Fruit fly (Drosophila melanogaster): ENCODE results near the gene CG4080.
A peak's percentile ranks its signal among the peaks of the same experiment; 100 is the strongest.

CG4080 gene

DNA sequence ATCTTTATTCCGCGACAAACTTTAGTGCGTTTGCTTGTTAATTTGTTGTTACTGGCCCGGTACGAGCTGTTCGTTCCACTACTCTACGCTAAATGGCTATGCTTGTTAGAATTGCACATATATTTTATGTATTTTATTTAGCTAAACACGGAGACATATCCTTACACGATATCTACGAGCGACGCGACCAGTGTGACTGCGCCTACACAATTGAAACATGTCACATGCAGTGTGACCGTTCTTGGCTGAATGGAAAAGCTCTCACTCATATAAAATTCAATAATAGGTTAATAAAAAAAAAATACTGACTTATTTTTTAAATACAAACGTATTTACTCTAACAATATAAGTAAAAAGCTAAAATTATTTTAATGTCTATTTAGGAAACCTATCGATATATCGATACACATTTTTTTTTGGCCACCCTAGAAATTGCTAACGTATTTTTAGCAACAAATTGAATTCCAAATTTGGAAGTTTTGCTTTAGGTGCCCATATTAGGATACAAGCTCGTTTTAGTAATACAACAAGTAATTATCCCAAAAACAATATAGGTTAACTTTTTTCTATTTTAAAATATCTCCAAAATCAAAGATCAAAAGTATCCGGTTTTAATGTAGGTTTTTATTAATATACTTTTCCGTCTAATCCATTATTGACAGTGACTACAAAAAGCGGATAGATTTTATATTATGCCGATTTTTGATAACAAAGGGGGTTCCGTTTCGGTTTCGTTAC is at the start of gene CG4080 (continued):
- TF ChIP-seq otp (GFP tag; IDR thresholded peaks at IDR 0.05) (peak; percentile 27; the same call in 1 of the 3 replicates), gce (GFP tag; IDR thresholded peaks at IDR 0.05) (0 out of 3 replicates have a peak, but pooled peaks have one; percentile 5), pan (optimal IDR thresholded peaks at IDR 0.05) (no peak), pan (GFP tag; optimal IDR thresholded peaks at IDR 0.05 in 1 of 2, IDR thresholded peaks at IDR 0.05 in 1 of 2) (peak in 1 of 2 experiments; percentile 7), Mes4 (GFP tag; optimal IDR thresholded peaks at IDR 0.05) (peak; percentile 19), Scr (GFP tag; IDR thresholded peaks at IDR 0.05; ENCODE audit: partially characterized antibody) (peak; percentile 90), HLHmδ (GFP tag; optimal IDR thresholded peaks at IDR 0.05) (no peak), cg (GFP tag; optimal IDR thresholded peaks at IDR 0.05) (peak; percentile 80), CG12744 (GFP tag; optimal IDR thresholded peaks at IDR 0.05) (peak; percentile 3), insv (GFP tag; optimal IDR thresholded peaks at IDR 0.05) (peak in 1 of 2 experiments; percentile 25), Hr78 (GFP tag; optimal IDR thresholded peaks at IDR 0.05) (no peak), stwl (tag; optimal IDR thresholded peaks at IDR 0.05) (peak; percentile 86), CG34376 (GFP tag; optimal IDR thresholded peaks at IDR 0.05) (peak; percentile 55), Hsf (GFP tag; optimal IDR thresholded peaks at IDR 0.05) (peak; percentile 28), Dip3 (GFP tag; optimal IDR thresholded peaks at IDR 0.05) (peak; percentile 23), Abd-B (GFP tag; optimal IDR thresholded peaks at IDR 0.05) (peak; percentile 15), E2f1 (GFP tag; IDR thresholded peaks at IDR 0.05) (peak; percentile 25; the same call in 1 of the 2 replicates), CG8290 (GFP tag; optimal IDR thresholded peaks at IDR 0.05) (peak; percentile 22), CG8290 (tag; optimal IDR thresholded peaks at IDR 0.05) (peak; percentile 32 to 36), so (GFP tag; IDR thresholded peaks at IDR 0.05) (0 out of 3 replicates have a peak, but pooled peaks have one; percentile 45), Hmr (GFP tag; optimal IDR thresholded peaks at IDR 0.05) (peak; percentile 42), nerfin-1 (tag; optimal IDR thresholded peaks at IDR 0.05) (peak; percentile 40), ato (GFP tag; IDR thresholded peaks at IDR 0.05; ENCODE audit: partially characterized antibody) (0 out of 2 replicates have a peak, but pooled peaks have one; percentile 14), lmd (GFP tag; IDR thresholded peaks at IDR 0.05) (no peak), Dp (GFP tag; optimal IDR thresholded peaks at IDR 0.05) (peak; percentile 34), CG12104 (GFP tag; optimal IDR thresholded peaks at IDR 0.05) (peak; percentile 4), CG12659 (GFP tag; optimal IDR thresholded peaks at IDR 0.05) (peak; percentile 78), Dbx (GFP tag; IDR thresholded peaks at IDR 0.05) (peak; percentile 29; the same call in 1 of the 3 replicates), phol (tag; optimal IDR thresholded peaks at IDR 0.05) (peak; percentile 55), CG17359 (tag; optimal IDR thresholded peaks at IDR 0.05) (no peak), caup (GFP tag; optimal IDR thresholded peaks at IDR 0.05; ENCODE audit: severe bottlenecking) (peak; percentile 33), Bgb (GFP tag; IDR thresholded peaks at IDR 0.05; ENCODE audit: partially characterized antibody) (no peak; the same call in none of the 2 replicates), CG16813 (GFP tag; IDR thresholded peaks at IDR 0.05; ENCODE audit: partially characterized antibody) (peak; percentile 77), CG15514 (GFP tag; optimal IDR thresholded peaks at IDR 0.05) (peak; percentile 67), inv (GFP tag; IDR thresholded peaks at IDR 0.05; ENCODE audit: partially characterized antibody) (peak; percentile 73), stc (GFP tag; IDR thresholded peaks at IDR 0.05) (peak; percentile 53; the same call in 1 of the 2 replicates), Taf1 (GFP tag; IDR thresholded peaks at IDR 0.05) (no peak), CG14667 (GFP tag; IDR thresholded peaks at IDR 0.05) (no peak)

All from whole organism, embryonic.